Fruit fly (Drosophila melanogaster): ENCODE measurements around the gene Snoo.

The Snoo gene

DNA sequence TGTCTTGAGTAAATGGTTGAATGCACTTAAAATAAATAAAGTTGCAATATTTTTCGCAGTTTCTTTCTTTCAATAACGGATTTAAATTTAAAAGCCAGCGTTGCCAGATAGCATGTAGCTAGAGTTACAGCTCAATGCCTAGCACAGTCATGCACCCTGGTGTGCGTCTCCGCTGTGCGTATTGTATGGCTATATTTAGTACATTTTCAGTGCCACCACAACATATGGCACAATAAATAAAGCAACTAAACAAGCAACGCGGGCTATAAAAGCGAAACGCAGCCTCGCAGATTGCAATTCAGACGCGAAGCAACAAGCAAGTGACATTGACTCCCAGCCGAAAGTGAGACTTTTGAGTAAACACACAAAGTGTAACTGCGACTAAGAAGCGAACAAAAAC, 14.7 kb upstream of the Snoo start, which contains the start of gene Sirup (continued):
- TF ChIP-seq luna (GFP tag; optimal IDR thresholded peaks at IDR 0.05) (no peak), CoRest (tag; optimal IDR thresholded peaks at IDR 0.05) (peak; percentile 32), CG12236 (GFP tag; optimal IDR thresholded peaks at IDR 0.05) (no peak), CG6254 (GFP tag; optimal IDR thresholded peaks at IDR 0.05) (no peak), Tbp (GFP tag; optimal IDR thresholded peaks at IDR 0.05) (no peak), sd (tag; optimal IDR thresholded peaks at IDR 0.05) (no peak), ranshi (GFP tag; IDR thresholded peaks at IDR 0.05) (no peak), CG10267 (tag; optimal IDR thresholded peaks at IDR 0.05) (peak; percentile 38), mld (GFP tag; IDR thresholded peaks at IDR 0.05; ENCODE audit: partially characterized antibody) (no peak), Six4 (GFP tag; optimal IDR thresholded peaks at IDR 0.05) (no peak), CG2889 (GFP tag; IDR thresholded peaks at IDR 0.05) (no peak), CG6854 (GFP tag; optimal IDR thresholded peaks at IDR 0.05) (no peak), MTF-1 (GFP tag; optimal IDR thresholded peaks at IDR 0.05; ENCODE audit: borderline replicate concordance) (no peak), CG12104 (GFP tag; optimal IDR thresholded peaks at IDR 0.05) (no peak), inv (GFP tag; IDR thresholded peaks at IDR 0.05; ENCODE audit: partially characterized antibody) (no peak), nmo (GFP tag; optimal IDR thresholded peaks at IDR 0.05) (peak; percentile 43), CG11456 (GFP tag; IDR thresholded peaks at IDR 0.05) (peak; percentile 18; the same call in 1 of the 3 replicates), fd96Cb (tag; optimal IDR thresholded peaks at IDR 0.05) (no peak), CG14860 (GFP tag; IDR thresholded peaks at IDR 0.05; ENCODE audit: partially characterized antibody) (no peak), cg (GFP tag; optimal IDR thresholded peaks at IDR 0.05) (no peak), BtbVII (GFP tag; optimal IDR thresholded peaks at IDR 0.05) (no peak), Blimp-1 (GFP tag; optimal IDR thresholded peaks at IDR 0.05) (no peak), stc (GFP tag; IDR thresholded peaks at IDR 0.05) (no peak), Dbx (GFP tag; IDR thresholded peaks at IDR 0.05) (no peak), CG12219 (GFP tag; optimal IDR thresholded peaks at IDR 0.05) (no peak), row (GFP tag; IDR thresholded peaks at IDR 0.05) (peak; percentile 25; the same call in 2 of the 3 replicates), pum (GFP tag; optimal IDR thresholded peaks at IDR 0.05) (no peak), yki (optimal IDR thresholded peaks at IDR 0.05) (no peak), CG12769 (tag; optimal IDR thresholded peaks at IDR 0.05) (no peak), fru (optimal IDR thresholded peaks at IDR 0.05) (no peak), CG8924 (tag; optimal IDR thresholded peaks at IDR 0.05) (no peak), Dll (GFP tag; IDR thresholded peaks at IDR 0.05; ENCODE audit: partially characterized antibody) (peak; percentile 19; the same call in 1 of the 4 replicates), unc-4 (GFP tag; IDR thresholded peaks at IDR 0.05; ENCODE audit: partially characterized antibody) (peak; percentile 39), CG3065 (GFP tag; optimal IDR thresholded peaks at IDR 0.05) (no peak), CG11085 (GFP tag; IDR thresholded peaks at IDR 0.05) (no peak), CG8765 (GFP tag; IDR thresholded peaks at IDR 0.05) (no peak), tup (GFP tag; optimal IDR thresholded peaks at IDR 0.05) (no peak), trem (tag; optimal IDR thresholded peaks at IDR 0.05) (peak; percentile 54), peb (GFP tag; IDR thresholded peaks at IDR 0.05) (no peak), Trl (optimal IDR thresholded peaks at IDR 0.05) (no peak), Trl (GFP tag; optimal IDR thresholded peaks at IDR 0.05) (no peak), maf-S (GFP tag; optimal IDR thresholded peaks at IDR 0.05) (no peak), fu2 (GFP tag; optimal IDR thresholded peaks at IDR 0.05) (no peak), Hey (tag; optimal IDR thresholded peaks at IDR 0.05) (no peak), Sry-δ (GFP tag; optimal IDR thresholded peaks at IDR 0.05) (peak; percentile 60), al (GFP tag; IDR thresholded peaks at IDR 0.05) (no peak), CG9817 (tag; optimal IDR thresholded peaks at IDR 0.05) (no peak), H15 (GFP tag; IDR thresholded peaks at IDR 0.05) (no peak), kah (GFP tag; optimal IDR thresholded peaks at IDR 0.05) (no peak), Lhr (GFP tag; optimal IDR thresholded peaks at IDR 0.05) (peak; percentile 79), CG14441 (GFP tag; IDR thresholded peaks at IDR 0.05) (0 out of 2 replicates have a peak, but pooled peaks have one; percentile 9), so (GFP tag; IDR thresholded peaks at IDR 0.05) (peak; percentile 58; the same call in 1 of the 3 replicates)

All from whole organism, embryonic.